Fruit fly (Drosophila melanogaster): Measurements from ENCODE around the gene CG1674.

DNA sequence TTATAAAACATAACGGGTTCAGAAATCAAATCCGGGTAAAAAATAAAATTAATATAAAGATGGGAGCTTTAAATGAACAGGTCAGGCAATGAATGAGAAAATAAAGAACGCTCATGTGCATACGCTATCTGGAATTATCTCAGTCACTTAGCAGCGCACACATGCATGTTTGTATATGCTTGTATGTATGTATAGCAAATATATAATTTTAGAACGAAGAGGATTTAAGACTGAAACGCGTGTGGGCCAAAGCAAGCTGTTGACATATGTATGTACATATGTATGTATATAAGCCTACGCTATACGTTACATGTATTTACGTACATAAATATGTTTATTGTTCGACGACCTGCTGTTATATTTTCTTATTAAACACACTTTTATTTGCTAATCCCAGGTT lies 4.7 kb upstream of the CG1674 start:
- TF ChIP-seq CG8478 (optimal IDR thresholded peaks at IDR 0.05), result no peak
- no peak for TF ChIP-seq CTCF (optimal IDR thresholded peaks at IDR 0.05)

All from S2 (cell line).